Worm (Caenorhabditis elegans): ENCODE results near the gene srh-281.

srh-281 gene

ce11 chrV:16171721-16172120, 18.9 kb upstream of the srh-281 start, which contains the start of gene K05D4.9:
Gene K05D4.9, minus strand, starts transcription at chrV:16171821.
- TF ChIP-seq egl-27 (tag; optimal IDR thresholded peaks at IDR 0.05) (no peak), nhr-12 (tag; optimal IDR thresholded peaks at IDR 0.05) (no peak), egl-5 (tag; optimal IDR thresholded peaks at IDR 0.05) (no peak), sea-2 (GFP tag; optimal IDR thresholded peaks at IDR 0.05) (no peak)

ce11 chrV:16174109-16174508, 16.5 kb upstream of the srh-281 start:
- TF ChIP-seq elt-2 (tag; optimal IDR thresholded peaks at IDR 0.05) (peak; percentile 23), lsy-12 (tag; optimal IDR thresholded peaks at IDR 0.05) (no peak)

- TF ChIP-seq snpc-4 (tag; optimal IDR thresholded peaks at IDR 0.05) (no peak), aly-2 (tag; optimal IDR thresholded peaks at IDR 0.05) (no peak), ceh-28 (tag; optimal IDR thresholded peaks at IDR 0.05) (no peak), pha-4 (tag; optimal IDR thresholded peaks at IDR 0.05) (no peak), fkh-2 (tag; optimal IDR thresholded peaks at IDR 0.05) (no peak), ceh-82 (tag; optimal IDR thresholded peaks at IDR 0.05) (no peak), elt-2 (tag; optimal IDR thresholded peaks at IDR 0.05) (peak; percentile 60), mml-1 (tag; optimal IDR thresholded peaks at IDR 0.05) (no peak), R02D3.7 (tag; optimal IDR thresholded peaks at IDR 0.05) (no peak), egl-5 (tag; optimal IDR thresholded peaks at IDR 0.05) (no peak), unc-39 (tag; optimal IDR thresholded peaks at IDR 0.05) (no peak), pqm-1 (tag; optimal IDR thresholded peaks at IDR 0.05) (peak; percentile 35), sea-2 (GFP tag; optimal IDR thresholded peaks at IDR 0.05) (no peak)
Observed at ce11 chrV:16175227-16175626, 15.4 kb upstream of the srh-281 start.

- TF ChIP-seq hmg-11 (tag; optimal IDR thresholded peaks at IDR 0.05), result no peak
- no peak for TF ChIP-seq nhr-12 (tag; optimal IDR thresholded peaks at IDR 0.05)
- TF ChIP-seq ceh-16 (tag; optimal IDR thresholded peaks at IDR 0.05), result no peak
- TF ChIP-seq nhr-25 (tag; optimal IDR thresholded peaks at IDR 0.05), result no peak
- no peak for TF ChIP-seq eor-1 (tag; optimal IDR thresholded peaks at IDR 0.05)
- TF ChIP-seq ama-1 (optimal IDR thresholded peaks at IDR 0.05), result no peak
- no peak for TF ChIP-seq unc-39 (tag; optimal IDR thresholded peaks at IDR 0.05)
Observed at ce11 chrV:16175757-16176156, 14.8 kb upstream of the srh-281 start, which contains the start of gene cyp-33D1. Gene cyp-33D1, minus strand, starts transcription at chrV:16175857.

ce11 chrV:16180350-16180749, 10.2 kb upstream of the srh-281 start, which contains the start of gene str-106:
Gene str-106, plus strand, starts transcription at chrV:16180650.
- TF ChIP-seq ceh-9 (tag; optimal IDR thresholded peaks at IDR 0.05) (no peak), zag-1 (tag; optimal IDR thresholded peaks at IDR 0.05) (no peak), nhr-76 (tag; optimal IDR thresholded peaks at IDR 0.05) (no peak), snpc-4 (tag; optimal IDR thresholded peaks at IDR 0.05) (no peak), lsy-12 (tag; optimal IDR thresholded peaks at IDR 0.05) (no peak), daf-12 (tag; optimal IDR thresholded peaks at IDR 0.05) (no peak), skn-1 (tag; optimal IDR thresholded peaks at IDR 0.05) (no peak), pqm-1 (tag; optimal IDR thresholded peaks at IDR 0.05) (no peak), ZK546.5 (tag; optimal IDR thresholded peaks at IDR 0.05) (no peak), egl-27 (tag; optimal IDR thresholded peaks at IDR 0.05) (no peak)

- TF ChIP-seq nhr-25 (tag; optimal IDR thresholded peaks at IDR 0.05) (no peak), nhr-12 (tag; optimal IDR thresholded peaks at IDR 0.05) (no peak), unc-39 (tag; optimal IDR thresholded peaks at IDR 0.05) (no peak), ztf-11 (tag; optimal IDR thresholded peaks at IDR 0.05) (no peak), tbx-2 (tag; optimal IDR thresholded peaks at IDR 0.05) (no peak), nhr-76 (tag; optimal IDR thresholded peaks at IDR 0.05) (no peak), fkh-2 (tag; optimal IDR thresholded peaks at IDR 0.05) (no peak), skn-1 (tag; optimal IDR thresholded peaks at IDR 0.05) (no peak), egl-27 (tag; optimal IDR thresholded peaks at IDR 0.05) (no peak), hmg-11 (tag; optimal IDR thresholded peaks at IDR 0.05) (no peak), nhr-11 (tag; optimal IDR thresholded peaks at IDR 0.05) (no peak), nhr-67 (tag; optimal IDR thresholded peaks at IDR 0.05) (no peak), mdl-1 (tag; optimal IDR thresholded peaks at IDR 0.05) (no peak), lin-39 (tag; optimal IDR thresholded peaks at IDR 0.05) (no peak), ceh-28 (tag; optimal IDR thresholded peaks at IDR 0.05) (no peak), aly-2 (tag; optimal IDR thresholded peaks at IDR 0.05) (no peak), pqm-1 (tag; optimal IDR thresholded peaks at IDR 0.05) (no peak)
Observed at ce11 chrV:16182110-16182509, 8.5 kb upstream of the srh-281 start, which contains the start of gene srz-13. Gene srz-13, plus strand, starts transcription at chrV:16182410.

All from whole organism, L3 larva.